Fruit fly (Drosophila melanogaster): ENCODE measurements around the gene CG17292.

DNA sequence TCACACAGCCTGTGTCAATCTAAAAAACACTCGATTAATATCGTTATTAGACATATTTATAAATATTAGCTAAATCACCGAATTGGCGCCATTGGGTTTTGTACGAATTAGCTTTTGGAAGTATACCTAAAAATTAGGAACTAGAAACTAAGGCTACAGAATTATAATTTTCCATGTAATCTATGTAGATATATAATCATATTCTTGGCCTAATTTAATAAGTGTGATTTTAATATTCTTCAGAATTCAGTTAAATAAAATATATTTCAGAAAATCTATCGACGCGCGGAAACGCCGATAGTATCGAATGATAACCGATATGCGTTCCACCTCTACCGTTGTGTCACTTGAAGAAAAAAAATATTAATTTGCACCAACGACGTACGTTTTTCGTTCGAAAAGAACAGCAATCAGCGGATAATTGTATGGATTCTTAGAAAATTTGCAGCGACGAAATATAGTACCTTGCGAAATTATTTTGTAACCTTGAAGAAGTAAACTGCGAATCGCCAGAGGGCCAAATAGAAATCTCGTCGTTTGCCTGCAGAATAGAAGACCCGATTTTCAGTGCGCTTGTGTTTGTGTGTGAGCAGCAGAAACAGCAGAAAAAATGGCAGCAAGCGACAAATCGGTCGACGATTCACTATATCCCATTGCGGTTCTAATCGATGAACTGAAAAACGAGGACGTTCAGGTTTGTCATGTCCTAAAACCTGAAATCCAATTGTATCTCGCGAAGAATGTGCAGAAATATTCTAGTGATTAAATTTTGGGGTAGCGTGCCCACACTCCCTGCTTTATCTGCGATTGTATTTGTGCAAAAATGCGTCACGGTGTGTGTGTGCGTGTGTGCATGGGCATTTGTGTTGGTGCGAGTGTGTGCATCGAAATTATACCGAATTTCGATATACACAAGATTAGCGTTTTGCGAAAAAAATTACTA lies 4.3 kb upstream of the CG17292 start, which contains the start of gene Pp2A-29B:
- TF ChIP-seq CG15601 (tag; optimal IDR thresholded peaks at IDR 0.05) (peak; percentile 56), CG4360 (GFP tag; IDR thresholded peaks at IDR 0.05) (no peak), HLH3B (GFP tag; IDR thresholded peaks at IDR 0.05) (no peak), caup (GFP tag; optimal IDR thresholded peaks at IDR 0.05; ENCODE audit: severe bottlenecking) (no peak)
